Worm (Caenorhabditis elegans): Measurements from ENCODE around the gene F59G1.4.

Gene F59G1.4

ce11 chrII:5951745-5952144 lies 55.8 kb downstream of the F59G1.4 start:
- no peak for TF ChIP-seq unc-62 (GFP tag; optimal IDR thresholded peaks at IDR 0.05)

DNA sequence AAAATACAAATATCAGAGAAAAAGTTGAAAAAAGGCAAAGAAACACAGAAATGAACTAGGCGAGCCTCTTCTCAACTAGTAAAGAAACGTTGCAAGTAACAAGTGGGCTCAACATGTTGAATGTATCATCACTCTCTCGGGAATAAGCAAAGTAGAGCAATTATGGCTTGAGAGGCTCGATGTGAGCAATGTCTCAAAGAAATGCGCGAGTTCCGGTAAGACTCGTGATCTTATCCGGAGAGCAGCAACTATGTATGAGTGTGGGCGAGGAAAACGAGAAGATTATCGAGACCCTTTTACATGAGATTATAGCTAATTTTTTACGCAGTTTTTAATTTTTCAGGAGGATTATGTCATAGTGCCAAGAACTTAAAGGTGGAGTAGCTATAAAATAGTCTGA lies 56.2 kb downstream of the F59G1.4 start:
- no peak for TF ChIP-seq unc-62 (GFP tag; optimal IDR thresholded peaks at IDR 0.05)

Measured in whole organism, dauer.